Worm (Caenorhabditis elegans) whole organism, midembryonic: ENCODE data around the gene nhr-252.

ENCODE experiments used
- T22C8.4 ChIP-seq: fragments of 200-800 bp; sonication (Bioruptor generic); IDR thresholded peaks from 2 replicates; pipeline ENCODE4 v1.3.6; 2022; ENCODE audit warnings: missing genetic modification characterization, missing compliant biosample characterization
- cog-1 ChIP-seq: sonication (generic microtip); optimal IDR thresholded peaks from 2 replicates; lab custom pipeline; 2016; ENCODE audit warnings: missing genetic modification characterization, missing compliant biosample characterization
- flt-1 ChIP-seq: fragments of 200-800 bp; sonication (Bioruptor generic); IDR thresholded peaks from 2 replicates; pipeline ENCODE4 v1.3.6; 2022; ENCODE audit warnings: missing genetic modification characterization, missing compliant biosample characterization
- klf-2 ChIP-seq: fragments of 200-800 bp; sonication (Bioruptor generic); conservative IDR thresholded peaks from 2 replicates; pipeline ENCODE4 v1.3.6; 2022; ENCODE audit warnings: missing genetic modification reagents, missing genetic modification characterization, missing compliant biosample characterization
- med-1 ChIP-seq: sonication (generic microtip); optimal IDR thresholded peaks from 2 replicates; lab custom pipeline; 2017; ENCODE audit warnings: missing genetic modification characterization, mild to moderate bottlenecking, missing compliant biosample characterization, antibody characterized with exemption, missing genetic modification reagents; ENCODE audit not compliant: insufficient read depth
- ref-1 ChIP-seq: fragments of 200-800 bp; sonication (Bioruptor generic); conservative IDR thresholded peaks from 2 replicates; pipeline ENCODE4 v1.3.6; 2022; ENCODE audit warnings: missing genetic modification reagents, missing genetic modification characterization, missing compliant biosample characterization
- tab-1 ChIP-seq: fragments of 200-800 bp; sonication (Bioruptor generic); IDR thresholded peaks from 2 replicates; pipeline ENCODE4 v1.3.6; 2022; ENCODE audit warnings: missing genetic modification characterization, missing compliant biosample characterization
- ztf-23 ChIP-seq: fragments of 200-800 bp; sonication (Bioruptor generic); IDR thresholded peaks from 2 replicates; pipeline ENCODE4 v1.3.6; 2022; ENCODE audit warnings: missing genetic modification reagents, missing genetic modification characterization, missing compliant biosample characterization
- ztf-29 ChIP-seq: fragments of 200-800 bp; sonication (Bioruptor generic); IDR thresholded peaks from 2 replicates; pipeline ENCODE4 v1.3.6; 2022; ENCODE audit warnings: missing genetic modification reagents, missing genetic modification characterization, missing compliant biosample characterization

nhr-252 gene

ce11 chrV:381227-381950 is 23.0 kb upstream of the nhr-252 start, which contains the start of gene ZK6.8:
Gene ZK6.8 (plus strand): TSS chrV:381908.
- TF ChIP-seq ztf-29 (GFP tag; lab: Robert Waterston, UW) = no peak
- TF ChIP-seq ref-1 = no peak
- no peak for TF ChIP-seq flt-1 (GFP tag; lab: Robert Waterston, UW)
- no peak for TF ChIP-seq T22C8.4 (GFP tag; lab: Robert Waterston, UW)
- TF ChIP-seq med-1 (GFP tag; lab: Kevin White, UChicago) = no peak
- no peak for TF ChIP-seq tab-1 (GFP tag; lab: Robert Waterston, UW)

- TF ChIP-seq cog-1 (no peak), T22C8.4 (GFP tag; lab: Robert Waterston, UW) (no peak), ztf-29 (GFP tag; lab: Robert Waterston, UW) (no peak), med-1 (GFP tag; lab: Kevin White, UChicago) (no peak), klf-2 (GFP tag; lab: Robert Waterston, UW) (no peak), tab-1 (GFP tag; lab: Robert Waterston, UW) (no peak), flt-1 (GFP tag; lab: Robert Waterston, UW) (no peak)
These were observed 19.9 kb upstream of the nhr-252 start for ce11 chrV:384511-384910.

ce11 chrV:385488-385887 is 18.9 kb upstream of the nhr-252 start, which contains the start of gene lipl-5:
Gene lipl-5 (plus strand): TSS chrV:385746.
- no peak for TF ChIP-seq T22C8.4 (GFP tag; lab: Robert Waterston, UW)
- no peak for TF ChIP-seq klf-2 (GFP tag; lab: Robert Waterston, UW)
- TF ChIP-seq ztf-23 (GFP tag; lab: Robert Waterston, UW) = no peak
- no peak for TF ChIP-seq ref-1
- TF ChIP-seq cog-1 = no peak
- no peak for TF ChIP-seq med-1 (GFP tag; lab: Kevin White, UChicago)
- no peak for TF ChIP-seq tab-1 (GFP tag; lab: Robert Waterston, UW)
- TF ChIP-seq ztf-29 (GFP tag; lab: Robert Waterston, UW) = no peak
- no peak for TF ChIP-seq flt-1 (GFP tag; lab: Robert Waterston, UW)

ce11 chrV:388397-388796 is 16.0 kb upstream of the nhr-252 start, which contains the start of gene ZK6.6:
Gene ZK6.6 (plus strand): TSS chrV:388697.
- TF ChIP-seq cog-1 (no peak), ztf-29 (GFP tag; lab: Robert Waterston, UW) (no peak), ztf-23 (GFP tag; lab: Robert Waterston, UW) (no peak), flt-1 (GFP tag; lab: Robert Waterston, UW) (no peak), ref-1 (no peak), T22C8.4 (GFP tag; lab: Robert Waterston, UW) (no peak), med-1 (GFP tag; lab: Kevin White, UChicago) (no peak), klf-2 (GFP tag; lab: Robert Waterston, UW) (no peak), tab-1 (GFP tag; lab: Robert Waterston, UW) (no peak)

ce11 chrV:392199-392678 is 12.2 kb upstream of the nhr-252 start, which contains the start of gene nhr-254:
Gene nhr-254 (plus strand): TSS chrV:392628.
- no peak for TF ChIP-seq T22C8.4 (GFP tag; lab: Robert Waterston, UW)
- no peak for TF ChIP-seq tab-1 (GFP tag; lab: Robert Waterston, UW)
- TF ChIP-seq med-1 (GFP tag; lab: Kevin White, UChicago) = no peak

- TF ChIP-seq cog-1 (no peak), ref-1 (no peak)
These were observed 8.1 kb upstream of the nhr-252 start, which contains the start of gene nhr-253 for ce11 chrV:396309-396708. Gene nhr-253 (plus strand): TSS chrV:396593.

- TF ChIP-seq ztf-23 (GFP tag; lab: Robert Waterston, UW) = no peak
- no peak for TF ChIP-seq ztf-29 (GFP tag; lab: Robert Waterston, UW)
- TF ChIP-seq cog-1 = no peak
- no peak for TF ChIP-seq ref-1
- no peak for TF ChIP-seq flt-1 (GFP tag; lab: Robert Waterston, UW)
- no peak for TF ChIP-seq tab-1 (GFP tag; lab: Robert Waterston, UW)
- TF ChIP-seq med-1 (GFP tag; lab: Kevin White, UChicago) = no peak
- no peak for TF ChIP-seq klf-2 (GFP tag; lab: Robert Waterston, UW)
- no peak for TF ChIP-seq T22C8.4 (GFP tag; lab: Robert Waterston, UW)
These were observed 4.7 kb upstream of the nhr-252 start, which contains the start of gene scl-27 for ce11 chrV:399721-400120. Gene scl-27 (plus strand): TSS chrV:400021.

ce11 chrV:403028-403427 is 1.4 kb upstream of the nhr-252 start, which contains the start of gene srh-62:
Gene srh-62 (minus strand): TSS chrV:403128.
- TF ChIP-seq flt-1 (GFP tag; lab: Robert Waterston, UW) (no peak), med-1 (GFP tag; lab: Kevin White, UChicago) (no peak), klf-2 (GFP tag; lab: Robert Waterston, UW) (no peak), cog-1 (no peak), ztf-23 (GFP tag; lab: Robert Waterston, UW) (no peak), ztf-29 (GFP tag; lab: Robert Waterston, UW) (no peak), T22C8.4 (GFP tag; lab: Robert Waterston, UW) (no peak), tab-1 (GFP tag; lab: Robert Waterston, UW) (no peak), ref-1 (no peak)

- no peak for TF ChIP-seq cog-1
- no peak for TF ChIP-seq med-1 (GFP tag; lab: Kevin White, UChicago)
- no peak for TF ChIP-seq klf-2 (GFP tag; lab: Robert Waterston, UW)
- no peak for TF ChIP-seq T22C8.4 (GFP tag; lab: Robert Waterston, UW)
- TF ChIP-seq ztf-29 (GFP tag; lab: Robert Waterston, UW) = no peak
- no peak for TF ChIP-seq ztf-23 (GFP tag; lab: Robert Waterston, UW)
- TF ChIP-seq ref-1 = no peak
- TF ChIP-seq tab-1 (GFP tag; lab: Robert Waterston, UW) = no peak
- no peak for TF ChIP-seq flt-1 (GFP tag; lab: Robert Waterston, UW)
These were observed 8.4 kb downstream of the nhr-252 start for ce11 chrV:412820-413219.
